Fruit fly (Drosophila melanogaster): ENCODE results near the gene CG15005.

CG15005 gene

dm6 chr3L:4209731-4210130 is 5.6 kb upstream of the CG15005 start (continued):
- 0 out of 2 replicates have a peak, but pooled peaks have one; percentile 35 for TF ChIP-seq Rx (GFP tag; IDR thresholded peaks at IDR 0.05)
- TF ChIP-seq sob (GFP tag; IDR thresholded peaks at IDR 0.05) = peak; percentile 12; the same call in 1 of the 2 replicates
- TF ChIP-seq ara (GFP tag; IDR thresholded peaks at IDR 0.05) = peak; percentile 58
- TF ChIP-seq CG4424 (GFP tag; optimal IDR thresholded peaks at IDR 0.05) = peak; percentile 5
- TF ChIP-seq Ptx1 (GFP tag; IDR thresholded peaks at IDR 0.05) = peak; percentile 23; the same call in 1 of the 2 replicates
- TF ChIP-seq zfh1 (GFP tag; IDR thresholded peaks at IDR 0.05) = peak; percentile 64
- TF ChIP-seq Drgx (GFP tag; IDR thresholded peaks at IDR 0.05) = peak; percentile 74
- peak; percentile 62 for TF ChIP-seq CG2712 (tag; optimal IDR thresholded peaks at IDR 0.05)
- peak; percentile 58 for TF ChIP-seq Blimp-1 (GFP tag; optimal IDR thresholded peaks at IDR 0.05)
- peak; percentile 60 for TF ChIP-seq zen (tag; optimal IDR thresholded peaks at IDR 0.05)
- peak; percentile 35 for TF ChIP-seq tap (tag; optimal IDR thresholded peaks at IDR 0.05)
- TF ChIP-seq ERR (GFP tag; optimal IDR thresholded peaks at IDR 0.05) = no peak
- TF ChIP-seq Mes4 (GFP tag; optimal IDR thresholded peaks at IDR 0.05) = no peak
- no peak for TF ChIP-seq eyg (GFP tag; optimal IDR thresholded peaks at IDR 0.05)
- peak; percentile 4 for TF ChIP-seq CG5245 (GFP tag; optimal IDR thresholded peaks at IDR 0.05)
- peak; percentile 11 for TF ChIP-seq Six4 (GFP tag; optimal IDR thresholded peaks at IDR 0.05)
- TF ChIP-seq CG15696 (tag; optimal IDR thresholded peaks at IDR 0.05) = peak; percentile 20
- TF ChIP-seq hkb (optimal IDR thresholded peaks at IDR 0.05) = no peak
- 0 out of 2 replicates have a peak, but pooled peaks have one; percentile 11 for TF ChIP-seq hkb (GFP tag; IDR thresholded peaks at IDR 0.05)

- TF ChIP-seq B-H1 (GFP tag; IDR thresholded peaks at IDR 0.05) (no peak), CG1832 (GFP tag; optimal IDR thresholded peaks at IDR 0.05) (no peak), Hr78 (GFP tag; optimal IDR thresholded peaks at IDR 0.05) (no peak), mirr (GFP tag; optimal IDR thresholded peaks at IDR 0.05) (no peak)
Observed at dm6 chr3L:4209078-4209477, 4.9 kb upstream of the CG15005 start, which contains the start of gene Cpr64Aa. Cpr64Aa (minus strand) TSS chr3L:4209178.

- no peak for TF ChIP-seq Bteb2 (GFP tag; optimal IDR thresholded peaks at IDR 0.05)
- no peak for TF ChIP-seq slp2 (GFP tag; optimal IDR thresholded peaks at IDR 0.05)
- no peak for TF ChIP-seq H15 (GFP tag; IDR thresholded peaks at IDR 0.05)
- TF ChIP-seq NK7.1 (GFP tag; optimal IDR thresholded peaks at IDR 0.05) = no peak
- no peak for TF ChIP-seq ro (GFP tag; IDR thresholded peaks at IDR 0.05)
- TF ChIP-seq bab2 (GFP tag; optimal IDR thresholded peaks at IDR 0.05) = no peak
- no peak for TF ChIP-seq CG17186 (GFP tag; optimal IDR thresholded peaks at IDR 0.05)
- no peak for TF ChIP-seq CG6813 (GFP tag; optimal IDR thresholded peaks at IDR 0.05)
- no peak for TF ChIP-seq lbe (GFP tag; optimal IDR thresholded peaks at IDR 0.05)
- no peak for TF ChIP-seq CG3407 (GFP tag; optimal IDR thresholded peaks at IDR 0.05)
- TF ChIP-seq CG4360 (GFP tag; IDR thresholded peaks at IDR 0.05) = no peak
- no peak for TF ChIP-seq repo (GFP tag; optimal IDR thresholded peaks at IDR 0.05)
- TF ChIP-seq CG14965 (GFP tag; optimal IDR thresholded peaks at IDR 0.05; ENCODE audit: borderline replicate concordance) = no peak
Observed at dm6 chr3L:4204867-4205266, 728 bp upstream of the CG15005 start.
